Fruit fly (Drosophila melanogaster) whole organism, embryonic: Measurements from ENCODE around the gene a10.

Experiments
- Ada2b ChIP-seq: fragments of 200-800 bp; sonication (Bioruptor generic); IDR thresholded peaks from 2 replicates; pipeline ENCODE4 v1.3.6; 2022; ENCODE audit warnings: missing biosample characterization, missing genetic modification characterization
- Asciz ChIP-seq: fragments of 200-800 bp; sonication (Bioruptor generic); optimal IDR thresholded peaks from 2 replicates; lab custom pipeline; 2017; ENCODE audit warnings: missing biosample characterization, mild to moderate bottlenecking, missing genetic modification characterization, missing genetic modification reagents
- Bgb ChIP-seq: fragments of 200-800 bp; sonication (Bioruptor generic); IDR thresholded peaks from 2 replicates; pipeline ENCODE4 v1.3.6; 2022; ENCODE audit warnings: missing biosample characterization, missing genetic modification characterization; ENCODE audit not compliant: partially characterized antibody
- C15 ChIP-seq: fragments of 200-800 bp; sonication (Bioruptor generic); IDR thresholded peaks from 3 replicates; pipeline ENCODE4 v1.3.6; 2022; ENCODE audit warnings: missing biosample characterization, missing genetic modification characterization
- CG1024 ChIP-seq: fragments of 200-800 bp; sonication (Bioruptor generic); IDR thresholded peaks from 2 replicates; pipeline ENCODE4 v1.3.6; 2022; ENCODE audit warnings: missing biosample characterization, missing genetic modification characterization
- CG10431 ChIP-seq: fragments of 200-800 bp; sonication (Bioruptor generic); optimal IDR thresholded peaks from 3 replicates; lab custom pipeline; 2018; ENCODE audit warnings: missing biosample characterization, mild to moderate bottlenecking, missing genetic modification characterization
- CG10959 ChIP-seq: fragments of 200-800 bp; sonication (Bioruptor generic); IDR thresholded peaks from 2 replicates; pipeline ENCODE4 v1.3.6; 2022; ENCODE audit warnings: missing biosample characterization, missing genetic modification characterization
- CG11085 ChIP-seq: fragments of 200-800 bp; sonication (Bioruptor generic); IDR thresholded peaks from 2 replicates; pipeline ENCODE4 v1.3.6; 2022; ENCODE audit warnings: missing biosample characterization, missing genetic modification characterization
- CG11560 ChIP-seq: fragments of 200-800 bp; sonication (Bioruptor generic); IDR thresholded peaks from 3 replicates; pipeline ENCODE4 v1.3.6; 2022; ENCODE audit warnings: missing biosample characterization, missing genetic modification characterization
- CG14050 ChIP-seq: fragments of 200-800 bp; sonication (Bioruptor generic); IDR thresholded peaks from 3 replicates; pipeline ENCODE4 v1.3.6; 2022; ENCODE audit warnings: missing biosample characterization, missing genetic modification characterization
- CG14710 ChIP-seq: fragments of 200-800 bp; sonication (Bioruptor generic); optimal IDR thresholded peaks from 3 replicates; lab custom pipeline; 2019; ENCODE audit warnings: missing biosample characterization, mild to moderate bottlenecking, missing genetic modification characterization, moderate library complexity
- CG1792 ChIP-seq: fragments of 200-800 bp; sonication (Bioruptor generic); optimal IDR thresholded peaks from 2 replicates; lab custom pipeline; 2016; ENCODE audit warnings: missing biosample characterization, missing genetic modification characterization
- CG34376 ChIP-seq: fragments of 200-800 bp; sonication (Bioruptor generic); optimal IDR thresholded peaks from 2 replicates; lab custom pipeline; 2018; ENCODE audit warnings: missing biosample characterization, mild to moderate bottlenecking, missing genetic modification characterization
- CG4282 ChIP-seq: fragments of 200-800 bp; sonication (Bioruptor generic); optimal IDR thresholded peaks from 2 replicates; lab custom pipeline; 2016; ENCODE audit warnings: missing biosample characterization, missing genetic modification characterization
- CG5953 ChIP-seq: fragments of 200-800 bp; sonication (Bioruptor generic); IDR thresholded peaks from 2 replicates; pipeline ENCODE4 v1.3.6; 2022; ENCODE audit warnings: missing biosample characterization, missing genetic modification characterization
- CG6683 ChIP-seq: fragments of 200-800 bp; sonication (Bioruptor generic); optimal IDR thresholded peaks from 2 replicates; lab custom pipeline; 2017; ENCODE audit warnings: missing biosample characterization, mild to moderate bottlenecking, missing genetic modification characterization, missing genetic modification reagents
- CG6765 ChIP-seq: fragments of 200-800 bp; sonication (Bioruptor generic); optimal IDR thresholded peaks from 3 replicates; lab custom pipeline; 2017; ENCODE audit warnings: missing biosample characterization, mild to moderate bottlenecking, missing genetic modification characterization
- CG8089 ChIP-seq: fragments of 200-800 bp; sonication (Bioruptor generic); optimal IDR thresholded peaks from 3 replicates; lab custom pipeline; 2016; ENCODE audit warnings: missing biosample characterization, missing genetic modification characterization
- CG8281 ChIP-seq: fragments of 200-800 bp; sonication (Bioruptor generic); optimal IDR thresholded peaks from 2 replicates; lab custom pipeline; 2018; ENCODE audit warnings: missing biosample characterization, mild to moderate bottlenecking, missing genetic modification characterization, moderate library complexity
- CG8478 ChIP-seq: fragments of >200 bp; optimal IDR thresholded peaks from 2 replicates; lab custom pipeline; 2018
- CG9932 ChIP-seq: fragments of 200-800 bp; sonication (Bioruptor generic); IDR thresholded peaks from 2 replicates; pipeline ENCODE4 v1.3.6; 2022; ENCODE audit warnings: missing biosample characterization, missing genetic modification characterization
- HLHmδ ChIP-seq: fragments of 200-800 bp; sonication (Bioruptor generic); optimal IDR thresholded peaks from 2 replicates; lab custom pipeline; 2018; ENCODE audit warnings: missing biosample characterization, mild to moderate bottlenecking, missing genetic modification characterization, moderate library complexity
- Hr39 ChIP-seq: fragments of >200 bp; optimal IDR thresholded peaks from 2 replicates; lab custom pipeline; 2017
- Hr78 ChIP-seq, 2 experiments: fragments of 200-800 bp in 1 of 2; fragments of >200 bp in 1 of 2; sonication (Bioruptor generic) in 1 of 2; optimal IDR thresholded peaks; 2 replicates each; lab custom pipeline; 2017 to 2019; ENCODE audit warnings: missing biosample characterization in 2 of 2, missing genetic modification characterization in 2 of 2, mild to moderate bottlenecking in 1 of 2, moderate library complexity in 1 of 2
- Lim3 ChIP-seq: fragments of 200-800 bp; sonication (Bioruptor generic); IDR thresholded peaks from 2 replicates; pipeline ENCODE4 v1.3.6; 2022; ENCODE audit warnings: missing biosample characterization, missing genetic modification characterization
- NC2β ChIP-seq: fragments of 200-800 bp; sonication (Bioruptor generic); optimal IDR thresholded peaks from 2 replicates; lab custom pipeline; 2016; ENCODE audit warnings: missing biosample characterization, missing genetic modification characterization
- Oli ChIP-seq: fragments of 200-800 bp; sonication (Bioruptor generic); optimal IDR thresholded peaks from 2 replicates; lab custom pipeline; 2018; ENCODE audit warnings: missing biosample characterization, mild to moderate bottlenecking, missing genetic modification characterization, moderate library complexity
- Sry-β ChIP-seq: fragments of 200-800 bp; sonication (Bioruptor generic); optimal IDR thresholded peaks from 2 replicates; lab custom pipeline; 2018; ENCODE audit warnings: missing biosample characterization, mild to moderate bottlenecking, missing genetic modification characterization, moderate library complexity
- Ssrp ChIP-seq: fragments of 200-800 bp; sonication (Bioruptor generic); optimal IDR thresholded peaks from 2 replicates; lab custom pipeline; 2018; ENCODE audit warnings: missing biosample characterization, mild to moderate bottlenecking, missing genetic modification characterization, moderate library complexity
- Usf ChIP-seq: fragments of 200-800 bp; sonication (Bioruptor generic); optimal IDR thresholded peaks from 2 replicates; lab custom pipeline; 2017; ENCODE audit warnings: missing genotype, missing biosample characterization, missing genetic modification characterization
- Vsx1 ChIP-seq: fragments of 200-800 bp; sonication (Bioruptor generic); optimal IDR thresholded peaks from 2 replicates; lab custom pipeline; 2017; ENCODE audit warnings: missing biosample characterization, mild to moderate bottlenecking, missing genetic modification characterization, missing genetic modification reagents
- cad ChIP-seq: fragments of >200 bp; optimal IDR thresholded peaks from 2 replicates; lab custom pipeline; 2017; ENCODE audit warnings: missing biosample characterization, missing genetic modification characterization
- corto ChIP-seq: fragments of 200-800 bp; sonication (Bioruptor generic); optimal IDR thresholded peaks from 2 replicates; lab custom pipeline; 2016; ENCODE audit warnings: missing biosample characterization, mild to moderate bottlenecking, missing genetic modification characterization, moderate library complexity
- danr ChIP-seq: fragments of 200-800 bp; sonication (Bioruptor generic); IDR thresholded peaks from 2 replicates; pipeline ENCODE4 v1.3.6; 2022; ENCODE audit warnings: missing biosample characterization, missing genetic modification characterization
- dmrt11E ChIP-seq: fragments of 200-800 bp; sonication (Bioruptor generic); optimal IDR thresholded peaks from 3 replicates; lab custom pipeline; 2018; ENCODE audit warnings: missing biosample characterization, mild to moderate bottlenecking, missing genetic modification characterization, moderate library complexity
- dmrt99B ChIP-seq: fragments of 200-800 bp; sonication (Bioruptor generic); optimal IDR thresholded peaks from 2 replicates; lab custom pipeline; 2018; ENCODE audit warnings: missing biosample characterization, mild to moderate bottlenecking, missing genetic modification characterization, moderate library complexity
- ewg ChIP-seq: fragments of 200-800 bp; sonication (Bioruptor generic); optimal IDR thresholded peaks from 3 replicates; lab custom pipeline; 2017; ENCODE audit warnings: mild to moderate bottlenecking, missing biosample characterization, missing genetic modification reagents, missing genetic modification characterization
- mirr ChIP-seq: fragments of 200-800 bp; sonication (Bioruptor generic); optimal IDR thresholded peaks from 3 replicates; lab custom pipeline; 2018; ENCODE audit warnings: missing biosample characterization, mild to moderate bottlenecking, missing genetic modification characterization
- pnt ChIP-seq: fragments of 200-800 bp; sonication (Bioruptor generic); optimal IDR thresholded peaks from 3 replicates; lab custom pipeline; 2016; ENCODE audit warnings: missing biosample characterization, missing genetic modification characterization
- ranshi ChIP-seq: fragments of 200-800 bp; sonication (Bioruptor generic); IDR thresholded peaks from 2 replicates; pipeline ENCODE4 v1.3.6; 2022; ENCODE audit warnings: missing biosample characterization, missing genetic modification characterization
- seq ChIP-seq: fragments of 200-800 bp; sonication (Bioruptor generic); IDR thresholded peaks from 2 replicates; pipeline ENCODE4 v1.3.6; 2022; ENCODE audit warnings: missing biosample characterization, missing genetic modification characterization
- shn ChIP-seq: fragments of 200-800 bp; sonication (Bioruptor generic); optimal IDR thresholded peaks from 3 replicates; lab custom pipeline; 2016; ENCODE audit warnings: missing biosample characterization, missing genetic modification characterization
- slbo ChIP-seq: fragments of 200-800 bp; sonication (Bioruptor generic); IDR thresholded peaks from 2 replicates; pipeline ENCODE4 v1.3.6; 2022; ENCODE audit warnings: missing biosample characterization, missing genetic modification characterization
- sna ChIP-seq: fragments of 200-800 bp; sonication (Bioruptor generic); IDR thresholded peaks from 2 replicates; pipeline ENCODE4 v1.3.6; 2022; ENCODE audit warnings: missing biosample characterization, missing genetic modification characterization; ENCODE audit not compliant: partially characterized antibody
- so ChIP-seq: fragments of 200-800 bp; sonication (Bioruptor generic); IDR thresholded peaks from 3 replicates; pipeline ENCODE4 v1.3.6; 2022; ENCODE audit warnings: missing biosample characterization, missing genetic modification characterization
- sqz ChIP-seq: fragments of 200-800 bp; sonication (Bioruptor generic); optimal IDR thresholded peaks from 3 replicates; lab custom pipeline; 2018; ENCODE audit warnings: missing biosample characterization, mild to moderate bottlenecking, missing genetic modification characterization
- stwl ChIP-seq: fragments of 200-800 bp; sonication (Bioruptor generic); optimal IDR thresholded peaks from 3 replicates; lab custom pipeline; 2018; ENCODE audit warnings: missing biosample characterization, mild to moderate bottlenecking, missing genetic modification characterization, moderate library complexity
- tin ChIP-seq: fragments of 200-800 bp; sonication (Bioruptor generic); optimal IDR thresholded peaks from 3 replicates; lab custom pipeline; 2016; ENCODE audit warnings: missing biosample characterization, missing genetic modification characterization
- toy ChIP-seq: fragments of 200-800 bp; sonication (Bioruptor generic); IDR thresholded peaks from 2 replicates; pipeline ENCODE4 v1.3.6; 2022; ENCODE audit warnings: missing biosample characterization, missing genetic modification characterization
- usp ChIP-seq: fragments of >200 bp; optimal IDR thresholded peaks from 2 replicates; lab custom pipeline; 2017; ENCODE audit warnings: missing biosample characterization, missing genetic modification characterization

The a10 gene

dm6 chr3L:16975638-16976528 is 47.7 kb downstream of the a10 start (continued):
- no peak for TF ChIP-seq CG11560 (tag; lab: Robert Waterston, UW)
- no peak for TF ChIP-seq usp (GFP tag; lab: Kevin White, UChicago)
- no peak for TF ChIP-seq Vsx1 (GFP tag; lab: Kevin White, UChicago)
- TF ChIP-seq Ssrp (tag; lab: Kevin White, UChicago): no peak
- no peak for TF ChIP-seq HLHmδ (GFP tag; lab: Kevin White, UChicago)
- no peak for TF ChIP-seq Hr78 (GFP tag; optimal IDR thresholded peaks at IDR 0.05; lab: Kevin White, UChicago)
- no peak for TF ChIP-seq pnt
- TF ChIP-seq Usf (GFP tag; lab: Kevin White, UChicago): no peak
- TF ChIP-seq toy (GFP tag; lab: Robert Waterston, UW): no peak
- no peak for TF ChIP-seq CG1792 (GFP tag; lab: Kevin White, UChicago)
- TF ChIP-seq dmrt11E (tag; lab: Kevin White, UChicago): peak; percentile 28
- no peak for TF ChIP-seq sna (GFP tag; lab: Robert Waterston, UW)
- TF ChIP-seq CG10959: no peak
- no peak for TF ChIP-seq CG34376 (GFP tag; lab: Kevin White, UChicago)
- peak; percentile 45; the same call in 1 of the 2 replicates for TF ChIP-seq Bgb (GFP tag; lab: Robert Waterston, UW)
- no peak for TF ChIP-seq mirr
- TF ChIP-seq CG6765: no peak
- no peak for TF ChIP-seq tin (GFP tag; lab: Kevin White, UChicago)
- TF ChIP-seq slbo (GFP tag; lab: Robert Waterston, UW): 0 out of 2 replicates have a peak, but pooled peaks have one; percentile 4
- TF ChIP-seq dmrt99B: peak; percentile 11
- no peak for TF ChIP-seq C15 (GFP tag; lab: Robert Waterston, UW)
- TF ChIP-seq ewg (GFP tag; lab: Kevin White, UChicago): no peak
- no peak for TF ChIP-seq CG14050
- TF ChIP-seq Hr39: no peak
- TF ChIP-seq Sry-β: no peak
- TF ChIP-seq cad (GFP tag; lab: Kevin White, UChicago): no peak
- no peak for TF ChIP-seq stwl (tag; lab: Kevin White, UChicago)
- no peak for TF ChIP-seq Asciz
- TF ChIP-seq corto (GFP tag; lab: Kevin White, UChicago): no peak
- no peak for TF ChIP-seq danr (GFP tag; lab: Robert Waterston, UW)
- TF ChIP-seq CG1024: no peak
- no peak for TF ChIP-seq CG8281
- no peak for TF ChIP-seq Ada2b
- TF ChIP-seq CG5953 (GFP tag; lab: Robert Waterston, UW): peak; percentile 37; the same call in 1 of the 2 replicates
- no peak for TF ChIP-seq CG10431 (GFP tag; lab: Kevin White, UChicago)
- 0 out of 3 replicates have a peak, but pooled peaks have one; percentile 19 for TF ChIP-seq so (GFP tag; lab: Robert Waterston, UW)
- no peak for TF ChIP-seq Lim3 (GFP tag; lab: Robert Waterston, UW)
- TF ChIP-seq shn: no peak
- TF ChIP-seq sqz (GFP tag; lab: Kevin White, UChicago): no peak
- TF ChIP-seq CG8478 (lab: Kevin White, UChicago): no peak
- peak; percentile 38 for TF ChIP-seq CG14710 (tag; lab: Kevin White, UChicago)
- no peak for TF ChIP-seq CG4282 (GFP tag; lab: Kevin White, UChicago)
- TF ChIP-seq CG9932: no peak
- TF ChIP-seq seq (GFP tag; lab: Robert Waterston, UW): no peak
- no peak for TF ChIP-seq NC2β (GFP tag; lab: Kevin White, UChicago)
- no peak for TF ChIP-seq CG11085
- TF ChIP-seq CG8089: no peak
- no peak for TF ChIP-seq ranshi
- no peak for TF ChIP-seq Oli
- TF ChIP-seq CG6683 (GFP tag; lab: Kevin White, UChicago): no peak
